Worm (Caenorhabditis elegans): Measurements from ENCODE around the gene selt-1.2.

DNA sequence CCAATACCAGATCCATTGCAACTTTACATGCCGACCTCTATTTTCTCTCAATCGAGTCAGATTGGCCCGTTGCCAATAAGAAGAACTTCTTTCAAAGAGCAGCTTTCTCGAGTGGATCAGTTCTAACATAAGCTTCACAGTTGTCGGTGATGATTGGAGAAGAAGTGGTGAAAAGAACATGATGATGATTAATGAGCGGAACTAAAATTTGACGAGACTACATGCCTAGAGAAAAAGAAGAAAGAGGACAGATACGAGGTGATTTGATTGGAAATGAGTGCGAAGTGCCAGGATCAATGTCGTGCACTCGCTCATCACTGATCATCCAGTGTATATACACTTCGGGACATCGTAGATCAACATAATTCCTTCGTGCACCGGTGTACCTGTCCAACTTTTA, 19.5 kb downstream of the selt-1.2 start:
- TF ChIP-seq him-1 (tag; optimal IDR thresholded peaks at IDR 0.05) (no peak), W03F9.2 (tag; optimal IDR thresholded peaks at IDR 0.05) (no peak), dao-5 (tag; optimal IDR thresholded peaks at IDR 0.05) (no peak)

Measured in whole organism, L4/young adult.